Worm (Caenorhabditis elegans) whole organism, late embryonic: Measurements from ENCODE around the gene E02H4.7.

ENCODE experiments used
- C08G9.2 ChIP-seq: sonication (generic microtip); optimal IDR thresholded peaks from 2 replicates; lab custom pipeline; 2016; ENCODE audit warnings: mild to moderate bottlenecking, missing genetic modification characterization, moderate library complexity, missing compliant biosample characterization
- ama-1 ChIP-seq: fragments of 150-350 bp; optimal IDR thresholded peaks from 2 replicates; lab custom pipeline; 2014
- ceh-2 ChIP-seq: sonication (generic microtip); optimal IDR thresholded peaks from 2 replicates; lab custom pipeline; 2016; ENCODE audit warnings: missing genotype, missing genetic modification characterization, missing compliant biosample characterization
- hlh-15 ChIP-seq: sonication (generic microtip); optimal IDR thresholded peaks from 2 replicates; lab custom pipeline; 2016; ENCODE audit warnings: missing genetic modification characterization, missing compliant biosample characterization
- hlh-30 ChIP-seq: sonication (generic microtip); optimal IDR thresholded peaks from 2 replicates; lab custom pipeline; 2017; ENCODE audit warnings: antibody characterized with exemption, missing genetic modification characterization, missing compliant biosample characterization; ENCODE audit not compliant: insufficient read depth

Gene E02H4.7

ce11 chrX:14303078-14303477 lies 47.0 kb downstream of the E02H4.7 start, which contains the start of gene C11H1.5:
Gene C11H1.5, minus strand, starts transcription at chrX:14303178.
- TF ChIP-seq ama-1 (lab: Kevin White, UChicago) (no peak), ceh-2 (tag; lab: Kevin White, UChicago) (no peak), hlh-30 (tag; lab: Kevin White, UChicago) (no peak), hlh-15 (tag; lab: Kevin White, UChicago) (no peak), C08G9.2 (tag; lab: Kevin White, UChicago) (no peak)
